Worm (Caenorhabditis elegans) whole organism, late embryonic: ENCODE data around the gene arf-1.
A peak's percentile ranks its signal among the peaks of the same experiment; 100 is the strongest.

Experiments used
- C08G9.2 ChIP-seq: sonication (generic microtip); optimal IDR thresholded peaks from 2 replicates; lab custom pipeline; 2016; ENCODE audit warnings: mild to moderate bottlenecking, missing genetic modification characterization, moderate library complexity, missing compliant biosample characterization
- K02D7.2 ChIP-seq: sonication (generic microtip); optimal IDR thresholded peaks from 2 replicates; lab custom pipeline; 2017; ENCODE audit warnings: mild to moderate bottlenecking, missing genetic modification characterization, missing compliant biosample characterization
- K09A11.1 ChIP-seq: sonication (generic microtip); optimal IDR thresholded peaks from 2 replicates; lab custom pipeline; 2017; ENCODE audit warnings: antibody characterized with exemption, mild to moderate bottlenecking, missing genetic modification characterization, missing compliant biosample characterization; ENCODE audit not compliant: insufficient read depth
- T23F11.4 ChIP-seq: fragments of 200-800 bp; sonication (Bioruptor generic); optimal IDR thresholded peaks from 2 replicates; lab custom pipeline; 2018; ENCODE audit warnings: mild to moderate bottlenecking, missing genetic modification characterization, missing compliant biosample characterization
- ahr-1 ChIP-seq: sonication (generic microtip); optimal IDR thresholded peaks from 2 replicates; lab custom pipeline; 2016; ENCODE audit warnings: missing genetic modification characterization, missing compliant biosample characterization
- ceh-14 ChIP-seq: sonication (generic microtip); optimal IDR thresholded peaks from 2 replicates; lab custom pipeline; 2016; ENCODE audit warnings: missing genotype, missing genetic modification characterization, missing compliant biosample characterization
- ceh-19 ChIP-seq: fragments of 200-800 bp; sonication (Bioruptor generic); optimal IDR thresholded peaks from 2 replicates; lab custom pipeline; 2018; ENCODE audit warnings: mild to moderate bottlenecking, missing genetic modification characterization, missing compliant biosample characterization
- ceh-2 ChIP-seq: sonication (generic microtip); optimal IDR thresholded peaks from 2 replicates; lab custom pipeline; 2016; ENCODE audit warnings: missing genotype, missing genetic modification characterization, missing compliant biosample characterization
- ceh-31 ChIP-seq: sonication (generic microtip); optimal IDR thresholded peaks from 2 replicates; lab custom pipeline; 2016; ENCODE audit warnings: missing genetic modification characterization, missing compliant biosample characterization
- ceh-34 ChIP-seq: sonication (generic microtip); optimal IDR thresholded peaks from 2 replicates; lab custom pipeline; 2016; ENCODE audit warnings: mild to moderate bottlenecking, missing genetic modification characterization, missing compliant biosample characterization
- ceh-48 ChIP-seq: sonication (generic microtip); optimal IDR thresholded peaks from 2 replicates; lab custom pipeline; 2016; ENCODE audit warnings: missing genetic modification characterization, inconsistent platforms, missing compliant biosample characterization
- ceh-6 ChIP-seq: fragments of 200-800 bp; sonication (Bioruptor generic); optimal IDR thresholded peaks from 2 replicates; lab custom pipeline; 2018; ENCODE audit warnings: mild to moderate bottlenecking, missing genetic modification characterization, missing compliant biosample characterization
- che-1 ChIP-seq: sonication (generic microtip); optimal IDR thresholded peaks from 2 replicates; lab custom pipeline; 2016; ENCODE audit warnings: mild to moderate bottlenecking, missing genetic modification characterization, missing compliant biosample characterization
- dmd-4 ChIP-seq: sonication (generic microtip); optimal IDR thresholded peaks from 2 replicates; lab custom pipeline; 2016; ENCODE audit warnings: borderline replicate concordance, missing genetic modification characterization, missing compliant biosample characterization
- elt-2 ChIP-seq: sonication (generic microtip); optimal IDR thresholded peaks from 2 replicates; lab custom pipeline; 2016; ENCODE audit warnings: missing genetic modification reagents, missing genetic modification characterization, missing compliant biosample characterization
- ets-4 ChIP-seq: sonication (generic microtip); optimal IDR thresholded peaks from 2 replicates; lab custom pipeline; 2016; ENCODE audit warnings: missing genetic modification characterization, missing compliant biosample characterization
- eyg-1 ChIP-seq: sonication (generic microtip); optimal IDR thresholded peaks from 2 replicates; lab custom pipeline; 2016; ENCODE audit warnings: missing genotype, missing genetic modification characterization, missing compliant biosample characterization
- fkh-6 ChIP-seq: sonication (generic microtip); optimal IDR thresholded peaks from 2 replicates; lab custom pipeline; 2016; ENCODE audit warnings: missing genetic modification characterization, missing compliant biosample characterization
- gmeb-2 ChIP-seq: sonication (generic microtip); optimal IDR thresholded peaks from 2 replicates; lab custom pipeline; 2016; ENCODE audit warnings: missing genetic modification characterization, inconsistent platforms, missing compliant biosample characterization
- hlh-15 ChIP-seq: sonication (generic microtip); optimal IDR thresholded peaks from 2 replicates; lab custom pipeline; 2016; ENCODE audit warnings: missing genetic modification characterization, missing compliant biosample characterization
- hlh-6 ChIP-seq: sonication (generic microtip); optimal IDR thresholded peaks from 2 replicates; lab custom pipeline; 2016; ENCODE audit warnings: missing genotype, missing genetic modification characterization, missing compliant biosample characterization
- madf-2 ChIP-seq: sonication (generic microtip); optimal IDR thresholded peaks from 2 replicates; lab custom pipeline; 2017; ENCODE audit warnings: missing genetic modification characterization, missing compliant biosample characterization
- nfya-1 ChIP-seq: sonication (generic microtip); optimal IDR thresholded peaks from 2 replicates; lab custom pipeline; 2017; ENCODE audit warnings: missing genetic modification characterization, mild to moderate bottlenecking, missing compliant biosample characterization, antibody characterized with exemption, moderate library complexity
- npax-4 ChIP-seq: sonication (generic microtip); optimal IDR thresholded peaks from 2 replicates; lab custom pipeline; 2016; ENCODE audit warnings: missing genetic modification characterization, missing compliant biosample characterization
- odd-2 ChIP-seq: sonication (generic microtip); optimal IDR thresholded peaks from 2 replicates; lab custom pipeline; 2017; ENCODE audit warnings: antibody characterized with exemption, mild to moderate bottlenecking, missing genetic modification characterization, missing compliant biosample characterization
- pat-9 ChIP-seq: fragments of 200-800 bp; sonication (Bioruptor generic); optimal IDR thresholded peaks from 2 replicates; lab custom pipeline; 2018; ENCODE audit warnings: mild to moderate bottlenecking, missing genetic modification characterization, moderate library complexity, missing compliant biosample characterization
- pha-4 ChIP-seq: fragments of 150-350 bp; optimal IDR thresholded peaks from 2 replicates; lab custom pipeline; 2018; ENCODE audit warnings: missing biosample characterization, missing genetic modification reagents, missing genetic modification characterization
- pqm-1 ChIP-seq: sonication (generic microtip); optimal IDR thresholded peaks from 2 replicates; lab custom pipeline; 2016; ENCODE audit warnings: missing genetic modification characterization, missing compliant biosample characterization
- pros-1 ChIP-seq: fragments of 150-350 bp; optimal IDR thresholded peaks from 2 replicates; lab custom pipeline; 2014; ENCODE audit warnings: missing biosample characterization, missing genetic modification reagents, missing genetic modification characterization
- rnt-1 ChIP-seq: sonication (generic microtip); optimal IDR thresholded peaks from 2 replicates; lab custom pipeline; 2016; ENCODE audit warnings: missing genetic modification characterization, missing compliant biosample characterization
- sox-2 ChIP-seq: fragments of 200-800 bp; sonication (Bioruptor generic); IDR thresholded peaks from 2 replicates; pipeline ENCODE4 v1.3.6; 2022; ENCODE audit warnings: missing genetic modification reagents, missing genetic modification characterization, missing compliant biosample characterization
- sox-4 ChIP-seq: sonication (generic microtip); optimal IDR thresholded peaks from 2 replicates; lab custom pipeline; 2017; ENCODE audit warnings: mild to moderate bottlenecking, missing genetic modification characterization, inconsistent platforms, missing compliant biosample characterization
- syd-9 ChIP-seq: sonication (generic microtip); optimal IDR thresholded peaks from 2 replicates; lab custom pipeline; 2016; ENCODE audit warnings: mild to moderate bottlenecking, missing genetic modification characterization, moderate library complexity, missing compliant biosample characterization
- tbx-7 ChIP-seq: sonication (generic microtip); optimal IDR thresholded peaks from 2 replicates; lab custom pipeline; 2016; ENCODE audit warnings: missing genotype, missing genetic modification characterization, missing compliant biosample characterization
- ttx-3 ChIP-seq: sonication (generic microtip); optimal IDR thresholded peaks from 2 replicates; lab custom pipeline; 2016; ENCODE audit warnings: missing genetic modification reagents, missing genetic modification characterization, missing compliant biosample characterization
- unc-42 ChIP-seq: sonication (generic microtip); optimal IDR thresholded peaks from 2 replicates; lab custom pipeline; 2016; ENCODE audit warnings: missing genotype, missing genetic modification characterization, missing compliant biosample characterization
- unc-55 ChIP-seq: sonication (generic microtip); optimal IDR thresholded peaks from 2 replicates; lab custom pipeline; 2017; ENCODE audit warnings: missing biosample characterization, missing genetic modification reagents, missing genetic modification characterization
- unc-86 ChIP-seq: sonication (generic microtip); optimal IDR thresholded peaks from 2 replicates; lab custom pipeline; 2016; ENCODE audit warnings: missing genetic modification characterization, missing compliant biosample characterization
- zip-5 ChIP-seq: sonication (generic microtip); optimal IDR thresholded peaks from 2 replicates; lab custom pipeline; 2016; ENCODE audit warnings: missing genetic modification characterization, missing compliant biosample characterization
- ztf-16 ChIP-seq: sonication (generic microtip); optimal IDR thresholded peaks from 2 replicates; lab custom pipeline; 2017; ENCODE audit warnings: missing genetic modification characterization, missing compliant biosample characterization

The arf-1 gene

DNA sequence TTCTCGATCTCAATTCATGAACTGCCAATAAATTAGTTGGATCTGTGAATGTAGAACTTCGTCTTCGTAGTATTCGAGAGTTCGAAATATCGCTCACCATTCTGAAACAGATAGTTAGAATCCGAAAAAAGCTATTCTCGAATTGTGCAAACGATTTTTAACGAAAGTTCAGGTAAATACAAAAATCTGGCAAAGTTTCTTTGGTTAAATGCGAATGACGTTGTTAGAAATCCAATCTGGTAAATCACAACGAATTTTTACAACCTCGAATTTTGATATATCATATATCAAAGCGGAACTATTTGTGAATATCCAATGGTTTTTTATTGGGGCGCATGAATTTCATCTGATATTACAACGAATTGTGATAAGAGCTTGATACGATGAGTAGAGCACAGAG is 5.5 kb upstream of the arf-1 start, which contains the start of gene hpo-28:
Gene hpo-28, minus strand, starts transcription at position 101 of the 400 bp plus-strand sequence.
- TF ChIP-seq unc-86 (tag; lab: Kevin White, UChicago), result no peak
- TF ChIP-seq nfya-1 (tag; lab: Kevin White, UChicago), result no peak
- TF ChIP-seq pha-4, result no peak
- no peak for TF ChIP-seq C08G9.2 (tag; lab: Kevin White, UChicago)
- TF ChIP-seq unc-55 (GFP tag; lab: Kevin White, UChicago), result no peak
- no peak for TF ChIP-seq T23F11.4 (GFP tag; lab: Kevin White, UChicago)
- TF ChIP-seq ceh-14, result no peak
- TF ChIP-seq zip-5 (tag; lab: Kevin White, UChicago), result no peak

DNA sequence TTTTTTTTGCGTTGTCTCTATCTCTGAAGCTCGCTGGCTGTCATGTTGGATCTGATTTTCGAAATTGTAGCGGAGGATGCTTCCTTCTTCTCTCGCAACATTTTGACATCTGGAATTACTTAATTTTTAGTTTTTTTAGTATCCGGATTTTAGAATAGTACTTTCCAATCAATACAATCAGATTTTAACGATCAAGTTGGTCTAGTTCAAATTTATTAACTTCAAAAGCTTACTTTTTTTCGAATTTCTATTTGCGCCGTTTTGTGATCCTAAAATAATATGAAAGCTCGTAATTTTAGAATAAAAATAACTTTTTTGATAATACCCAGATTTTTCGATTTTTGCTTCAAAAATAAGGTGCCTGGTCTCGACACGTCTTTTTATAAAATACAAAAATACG is 4.6 kb upstream of the arf-1 start, which contains the start of gene B0336.12:
Gene B0336.12, minus strand, starts transcription at position 101 of the 400 bp plus-strand sequence.
- TF ChIP-seq odd-2 (tag; lab: Kevin White, UChicago) (no peak), npax-4 (tag; lab: Kevin White, UChicago) (no peak), pros-1 (tag; lab: Kevin White, UChicago) (no peak), tbx-7 (tag; lab: Kevin White, UChicago) (no peak), che-1 (tag; lab: Kevin White, UChicago) (no peak), pat-9 (tag; lab: Kevin White, UChicago) (no peak), pqm-1 (tag; lab: Kevin White, UChicago) (no peak), hlh-6 (tag; lab: Kevin White, UChicago) (no peak), T23F11.4 (GFP tag; lab: Kevin White, UChicago) (no peak), ceh-31 (tag; lab: Kevin White, UChicago) (no peak), ets-4 (tag; lab: Kevin White, UChicago) (no peak), syd-9 (tag; lab: Kevin White, UChicago) (no peak), ahr-1 (tag; lab: Kevin White, UChicago) (no peak), zip-5 (tag; lab: Kevin White, UChicago) (no peak), sox-2 (GFP tag; lab: Robert Waterston, UW) (no peak), ceh-19 (GFP tag; lab: Kevin White, UChicago) (no peak)

DNA sequence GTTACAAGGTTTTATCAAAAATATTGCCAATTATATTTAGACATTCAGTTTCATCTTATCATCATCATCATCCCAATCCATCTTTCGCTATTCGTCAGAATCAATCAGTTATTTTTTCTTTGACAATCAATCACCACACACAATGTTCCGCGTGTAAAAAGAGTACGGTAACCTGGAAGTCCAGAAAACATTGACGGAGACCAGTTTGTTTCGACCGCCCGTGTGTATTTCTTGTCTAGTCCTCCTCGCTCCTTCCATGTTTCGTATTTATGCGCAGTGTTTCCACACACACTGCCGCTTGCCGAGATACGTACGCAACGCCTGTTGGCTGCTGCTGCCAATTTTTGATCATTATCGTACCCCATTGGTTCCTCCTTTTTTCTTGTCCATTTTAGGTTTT is 4.0 kb upstream of the arf-1 start:
- no peak for TF ChIP-seq ceh-48 (tag; lab: Kevin White, UChicago)
- no peak for TF ChIP-seq eyg-1 (tag; lab: Kevin White, UChicago)
- TF ChIP-seq hlh-15 (tag; lab: Kevin White, UChicago), result no peak
- TF ChIP-seq ceh-2, result no peak
- TF ChIP-seq elt-2, result peak; percentile 42
- no peak for TF ChIP-seq K02D7.2 (tag; lab: Kevin White, UChicago)
- peak; percentile 68 for TF ChIP-seq nfya-1 (tag; lab: Kevin White, UChicago)
- TF ChIP-seq ceh-6 (GFP tag; lab: Kevin White, UChicago), result no peak
- peak; percentile 70 for TF ChIP-seq ets-4 (tag; lab: Kevin White, UChicago)
- TF ChIP-seq tbx-7 (tag; lab: Kevin White, UChicago), result no peak
- TF ChIP-seq ttx-3, result no peak
- TF ChIP-seq npax-4 (tag; lab: Kevin White, UChicago), result no peak
- no peak for TF ChIP-seq fkh-6 (tag; lab: Kevin White, UChicago)
- no peak for TF ChIP-seq ahr-1 (tag; lab: Kevin White, UChicago)
- no peak for TF ChIP-seq madf-2 (tag; lab: Kevin White, UChicago)
- no peak for TF ChIP-seq sox-4 (tag; lab: Kevin White, UChicago)

DNA sequence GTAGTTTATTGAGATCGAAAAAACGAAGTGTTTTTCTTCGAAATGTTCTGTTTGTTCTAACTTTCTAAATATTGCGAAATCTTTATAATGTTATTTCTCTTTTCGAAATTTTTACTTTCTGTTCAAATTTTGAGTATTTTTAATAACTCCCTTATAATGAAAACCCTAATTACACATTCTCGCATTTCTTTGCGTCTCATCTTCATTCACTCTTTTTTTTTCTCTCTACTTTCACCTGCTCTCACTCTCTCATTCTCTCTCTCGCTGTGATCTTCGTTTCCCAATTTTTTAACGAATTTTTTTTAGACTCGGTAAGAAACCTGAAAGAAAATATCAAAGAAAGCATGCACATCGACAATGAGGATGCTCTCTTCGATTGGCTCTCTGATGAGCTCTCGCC is 3.4 kb upstream of the arf-1 start, which contains the start of gene rbm-26:
Gene rbm-26, plus strand, starts transcription at position 301 of the 400 bp plus-strand sequence.
- TF ChIP-seq sox-4 (tag; lab: Kevin White, UChicago), result no peak
- no peak for TF ChIP-seq ceh-34 (tag; lab: Kevin White, UChicago)
- no peak for TF ChIP-seq unc-42 (tag; lab: Kevin White, UChicago)
- no peak for TF ChIP-seq ceh-2
- TF ChIP-seq K09A11.1 (tag; lab: Kevin White, UChicago), result no peak
- no peak for TF ChIP-seq gmeb-2 (tag; lab: Kevin White, UChicago)
- TF ChIP-seq dmd-4 (tag; lab: Kevin White, UChicago), result no peak
- TF ChIP-seq rnt-1 (tag; lab: Kevin White, UChicago), result no peak
- no peak for TF ChIP-seq hlh-6 (tag; lab: Kevin White, UChicago)
- no peak for TF ChIP-seq ztf-16 (tag; lab: Kevin White, UChicago)
- TF ChIP-seq fkh-6 (tag; lab: Kevin White, UChicago), result no peak
